Fruit fly (Drosophila melanogaster): ENCODE data around the gene FoxP.
A peak's percentile ranks its signal among the peaks of the same experiment; 100 is the strongest.

FoxP gene

DNA sequence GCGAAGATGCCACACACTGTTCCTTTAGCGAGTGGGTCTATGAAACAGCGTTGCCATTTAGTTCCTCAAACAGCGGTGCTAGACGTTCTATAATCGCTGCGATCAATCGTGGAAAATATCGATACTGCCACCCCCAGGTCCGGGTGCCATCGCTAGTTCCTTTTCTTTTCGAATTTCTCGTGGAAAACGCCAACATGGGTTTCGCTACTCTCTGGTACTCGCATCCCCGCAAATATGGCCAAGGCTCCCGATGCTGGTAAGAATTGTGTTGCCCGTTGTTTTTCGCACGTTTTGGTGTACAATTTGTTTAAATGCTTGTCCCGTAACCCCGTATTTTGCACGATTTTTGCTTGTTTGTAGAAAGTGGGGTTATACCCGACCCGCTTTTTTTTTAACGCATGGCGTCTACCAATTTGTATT lies 47.3 kb upstream of the FoxP start, which contains the start of gene RpS29 (continued):
- TF ChIP-seq Tbp (GFP tag; optimal IDR thresholded peaks at IDR 0.05) (peak; percentile 61), CG6254 (GFP tag; optimal IDR thresholded peaks at IDR 0.05) (no peak), dmrt99B (tag; optimal IDR thresholded peaks at IDR 0.05) (peak; percentile 44), cg (GFP tag; optimal IDR thresholded peaks at IDR 0.05) (no peak), her (GFP tag; optimal IDR thresholded peaks at IDR 0.05) (peak; percentile 89), E2f2 (GFP tag; IDR thresholded peaks at IDR 0.05) (peak; percentile 100), nau (GFP tag; optimal IDR thresholded peaks at IDR 0.05) (no peak), CG11085 (GFP tag; IDR thresholded peaks at IDR 0.05) (peak; percentile 79), fd3F (GFP tag; optimal IDR thresholded peaks at IDR 0.05) (peak; percentile 55), Myb (GFP tag; optimal IDR thresholded peaks at IDR 0.05) (peak; percentile 94), pnt (GFP tag; optimal IDR thresholded peaks at IDR 0.05) (peak; percentile 73), Ets97D (GFP tag; optimal IDR thresholded peaks at IDR 0.05) (peak; percentile 98), Lhr (GFP tag; optimal IDR thresholded peaks at IDR 0.05) (peak; percentile 90), Sox100B (GFP tag; optimal IDR thresholded peaks at IDR 0.05) (no peak), shn (GFP tag; optimal IDR thresholded peaks at IDR 0.05) (peak; percentile 88), Atf3 (GFP tag; optimal IDR thresholded peaks at IDR 0.05) (peak; percentile 73), CG12769 (tag; optimal IDR thresholded peaks at IDR 0.05) (peak; percentile 89), CG4730 (GFP tag; IDR thresholded peaks at IDR 0.05) (peak; percentile 46; the same call in 1 of the 2 replicates), CG1647 (GFP tag; optimal IDR thresholded peaks at IDR 0.05) (peak; percentile 84), cato (GFP tag; optimal IDR thresholded peaks at IDR 0.05; ENCODE audit: borderline replicate concordance) (peak; percentile 38), hbn (GFP tag; IDR thresholded peaks at IDR 0.05; ENCODE audit: partially characterized antibody) (peak; percentile 96), CG10274 (GFP tag; optimal IDR thresholded peaks at IDR 0.05) (peak; percentile 47), CG2202 (tag; optimal IDR thresholded peaks at IDR 0.05) (peak; percentile 47), Lpt (GFP tag; optimal IDR thresholded peaks at IDR 0.05) (no peak), HLH3B (GFP tag; IDR thresholded peaks at IDR 0.05) (peak; percentile 73), bab2 (GFP tag; optimal IDR thresholded peaks at IDR 0.05) (peak; percentile 86), disco-r (GFP tag; optimal IDR thresholded peaks at IDR 0.05) (peak; percentile 68), nmo (GFP tag; optimal IDR thresholded peaks at IDR 0.05) (peak; percentile 78), HmgD (GFP tag; optimal IDR thresholded peaks at IDR 0.05) (peak; percentile 92), ro (GFP tag; IDR thresholded peaks at IDR 0.05) (peak; percentile 54; the same call in 1 of the 2 replicates), CG15514 (GFP tag; optimal IDR thresholded peaks at IDR 0.05) (peak; percentile 95), dan (GFP tag; IDR thresholded peaks at IDR 0.05) (no peak), pzg (GFP tag; optimal IDR thresholded peaks at IDR 0.05) (peak; percentile 100), CG7357 (GFP tag; IDR thresholded peaks at IDR 0.05) (no peak), Camta (GFP tag; optimal IDR thresholded peaks at IDR 0.05) (peak; percentile 72), CG13123 (GFP tag; optimal IDR thresholded peaks at IDR 0.05) (peak; percentile 74), exex (tag; optimal IDR thresholded peaks at IDR 0.05) (peak; percentile 39), eyg (GFP tag; optimal IDR thresholded peaks at IDR 0.05) (peak; percentile 70), CG7839 (tag; optimal IDR thresholded peaks at IDR 0.05) (peak; percentile 66), D19B (GFP tag; optimal IDR thresholded peaks at IDR 0.05) (no peak), ewg (GFP tag; optimal IDR thresholded peaks at IDR 0.05) (peak; percentile 57), tio (GFP tag; optimal IDR thresholded peaks at IDR 0.05) (no peak), CG2129 (GFP tag; IDR thresholded peaks at IDR 0.05; ENCODE audit: partially characterized antibody) (peak; percentile 84), CG6791 (GFP tag; IDR thresholded peaks at IDR 0.05; ENCODE audit: partially characterized antibody) (peak; percentile 97), stc (GFP tag; IDR thresholded peaks at IDR 0.05) (peak; percentile 71), B-H1 (GFP tag; IDR thresholded peaks at IDR 0.05) (peak; percentile 48; the same call in 1 of the 3 replicates), CG3838 (GFP tag; optimal IDR thresholded peaks at IDR 0.05) (no peak), unpg (GFP tag; optimal IDR thresholded peaks at IDR 0.05) (peak; percentile 66), CG34422 (GFP tag; IDR thresholded peaks at IDR 0.05) (peak; percentile 89), ac (GFP tag; optimal IDR thresholded peaks at IDR 0.05) (no peak), CG5953 (GFP tag; IDR thresholded peaks at IDR 0.05) (peak; percentile 60)
